Fruit fly (Drosophila melanogaster): ENCODE measurements around the gene Usp32.

Usp32 gene

dm6 chr3L:19895556-19895995 is 24.6 kb downstream of the Usp32 start (continued):
- TF ChIP-seq hbn (GFP tag; IDR thresholded peaks at IDR 0.05; ENCODE audit: partially characterized antibody) (no peak), pros (GFP tag; optimal IDR thresholded peaks at IDR 0.05) (peak; percentile 82), Nf-YC (tag; optimal IDR thresholded peaks at IDR 0.05) (peak; percentile 95), CG4617 (GFP tag; optimal IDR thresholded peaks at IDR 0.05; ENCODE audit: borderline replicate concordance) (no peak), CG4360 (GFP tag; IDR thresholded peaks at IDR 0.05) (peak; percentile 99), HLH4C (GFP tag; IDR thresholded peaks at IDR 0.05; ENCODE audit: partially characterized antibody) (peak; percentile 42; the same call in 1 of the 3 replicates), Abd-B (GFP tag; optimal IDR thresholded peaks at IDR 0.05) (no peak), ac (GFP tag; optimal IDR thresholded peaks at IDR 0.05) (peak; percentile 34), CG7372 (GFP tag; IDR thresholded peaks at IDR 0.05) (no peak), nerfin-2 (GFP tag; IDR thresholded peaks at IDR 0.05; ENCODE audit: partially characterized antibody) (no peak), CHES-1-like (GFP tag; optimal IDR thresholded peaks at IDR 0.05) (peak; percentile 24), Rfx (GFP tag; IDR thresholded peaks at IDR 0.05) (peak; percentile 18; the same call in 1 of the 2 replicates), Max (GFP tag; optimal IDR thresholded peaks at IDR 0.05) (peak; percentile 7), amos (GFP tag; IDR thresholded peaks at IDR 0.05; ENCODE audit: partially characterized antibody) (peak; percentile 12; the same call in 1 of the 2 replicates), twi (tag; optimal IDR thresholded peaks at IDR 0.05) (peak; percentile 30), CG32767 (GFP tag; IDR thresholded peaks at IDR 0.05) (peak; percentile 60; the same call in 1 of the 2 replicates), Sin3A (optimal IDR thresholded peaks at IDR 0.05) (no peak), CG3995 (GFP tag; optimal IDR thresholded peaks at IDR 0.05) (peak; percentile 63), Asciz (GFP tag; optimal IDR thresholded peaks at IDR 0.05) (no peak), zen (tag; optimal IDR thresholded peaks at IDR 0.05) (peak; percentile 57), CG34422 (GFP tag; IDR thresholded peaks at IDR 0.05) (peak; percentile 73; the same call in 1 of the 3 replicates), Hey (tag; optimal IDR thresholded peaks at IDR 0.05) (peak; percentile 37), D (optimal IDR thresholded peaks at IDR 0.05) (peak; percentile 52), D (GFP tag; optimal IDR thresholded peaks at IDR 0.05) (no peak), kah (GFP tag; optimal IDR thresholded peaks at IDR 0.05) (peak; percentile 66), abd-A (tag; optimal IDR thresholded peaks at IDR 0.05) (no peak), sima (GFP tag; optimal IDR thresholded peaks at IDR 0.05) (no peak), CG15269 (tag; optimal IDR thresholded peaks at IDR 0.05) (no peak), lbe (GFP tag; optimal IDR thresholded peaks at IDR 0.05) (peak; percentile 14), CG34224 (GFP tag; IDR thresholded peaks at IDR 0.05; ENCODE audit: partially characterized antibody) (peak; percentile 56; the same call in 2 of the 3 replicates), tin (GFP tag; optimal IDR thresholded peaks at IDR 0.05) (no peak), CG16779 (GFP tag; IDR thresholded peaks at IDR 0.05) (no peak), CG8478 (optimal IDR thresholded peaks at IDR 0.05) (no peak), Scr (GFP tag; IDR thresholded peaks at IDR 0.05; ENCODE audit: partially characterized antibody) (peak; percentile 19; the same call in 1 of the 2 replicates), Nf-YA (GFP tag; IDR thresholded peaks at IDR 0.05) (peak; percentile 55; the same call in 1 of the 2 replicates), CG33557 (GFP tag; optimal IDR thresholded peaks at IDR 0.05) (peak; percentile 22), fru (optimal IDR thresholded peaks at IDR 0.05) (peak; percentile 10), HmgZ (tag; optimal IDR thresholded peaks at IDR 0.05) (peak; percentile 59), CG1832 (GFP tag; optimal IDR thresholded peaks at IDR 0.05) (peak; percentile 97), ash1 (GFP tag; optimal IDR thresholded peaks at IDR 0.05) (peak; percentile 1), da (GFP tag; optimal IDR thresholded peaks at IDR 0.05) (peak; percentile 32), CG12236 (GFP tag; optimal IDR thresholded peaks at IDR 0.05) (no peak), Oaz (GFP tag; IDR thresholded peaks at IDR 0.05) (no peak), ftz-f1 (GFP tag; optimal IDR thresholded peaks at IDR 0.05) (peak; percentile 93), CG4730 (GFP tag; IDR thresholded peaks at IDR 0.05) (no peak), ERR (GFP tag; optimal IDR thresholded peaks at IDR 0.05) (no peak), CG8765 (GFP tag; IDR thresholded peaks at IDR 0.05) (no peak), CG10321 (GFP tag; IDR thresholded peaks at IDR 0.05) (peak; percentile 97), E2f2 (GFP tag; IDR thresholded peaks at IDR 0.05) (peak; percentile 17; the same call in 1 of the 2 replicates), zf30C (GFP tag; optimal IDR thresholded peaks at IDR 0.05) (no peak), vvl (GFP tag; IDR thresholded peaks at IDR 0.05) (peak; percentile 27; the same call in 1 of the 2 replicates)

All from whole organism, embryonic.